Fruit fly (Drosophila melanogaster): ENCODE data around the gene Wnt5.

The Wnt5 gene

DNA sequence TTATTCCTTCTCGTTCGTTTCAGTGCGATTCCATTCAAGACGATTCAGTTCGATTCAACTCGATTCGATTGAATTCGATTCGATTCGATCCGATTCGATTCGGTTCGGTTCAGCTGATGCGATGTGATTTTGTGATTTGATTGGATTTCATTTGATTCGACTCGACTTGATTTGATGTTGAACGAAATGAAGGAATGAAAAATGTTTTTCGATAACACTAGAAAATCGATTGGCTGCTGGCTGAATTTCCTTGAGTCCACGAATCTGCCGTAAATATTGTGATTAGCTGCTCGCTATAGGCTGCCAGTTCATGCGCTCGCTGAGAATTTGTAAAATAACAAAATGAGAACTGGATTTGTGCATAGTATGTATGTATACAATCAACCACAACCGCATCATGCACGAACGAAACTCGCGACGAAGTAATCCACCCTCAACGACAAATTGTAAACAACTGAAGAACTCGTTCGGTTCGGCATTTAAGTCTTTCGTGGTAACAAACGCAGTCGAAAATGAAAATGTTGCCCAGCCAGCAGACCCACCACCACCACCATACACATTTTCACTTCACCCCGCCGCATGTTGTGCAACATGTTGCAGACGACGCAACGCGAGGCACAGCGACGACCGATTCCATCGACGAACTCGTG is at the start of gene Wnt5:
Gene Wnt5 (minus strand): TSS at position 458 of the 650 bp plus-strand sequence.
- TF ChIP-seq Eip75B (GFP tag; optimal IDR thresholded peaks at IDR 0.05) (no peak), dsx (GFP tag; optimal IDR thresholded peaks at IDR 0.05; ENCODE audit: poor library complexity, severe bottlenecking) (peak; percentile 42), salr (GFP tag; optimal IDR thresholded peaks at IDR 0.05) (no peak), pdm3 (GFP tag; optimal IDR thresholded peaks at IDR 0.05) (no peak), Eip78C (GFP tag) (peak; percentile 57), esn (GFP tag; optimal IDR thresholded peaks at IDR 0.05) (no peak), Lpt (GFP tag; optimal IDR thresholded peaks at IDR 0.05) (peak; percentile 23), CG10669 (GFP tag; optimal IDR thresholded peaks at IDR 0.05) (no peak), CG6854 (GFP tag; optimal IDR thresholded peaks at IDR 0.05) (peak; percentile 11), ss (GFP tag; optimal IDR thresholded peaks at IDR 0.05) (peak in 1 of 2 experiments; percentile 51), CG8119 (GFP tag; IDR thresholded peaks at IDR 0.05) (peak; percentile 43; the same call in 1 of the 3 replicates)

DNA sequence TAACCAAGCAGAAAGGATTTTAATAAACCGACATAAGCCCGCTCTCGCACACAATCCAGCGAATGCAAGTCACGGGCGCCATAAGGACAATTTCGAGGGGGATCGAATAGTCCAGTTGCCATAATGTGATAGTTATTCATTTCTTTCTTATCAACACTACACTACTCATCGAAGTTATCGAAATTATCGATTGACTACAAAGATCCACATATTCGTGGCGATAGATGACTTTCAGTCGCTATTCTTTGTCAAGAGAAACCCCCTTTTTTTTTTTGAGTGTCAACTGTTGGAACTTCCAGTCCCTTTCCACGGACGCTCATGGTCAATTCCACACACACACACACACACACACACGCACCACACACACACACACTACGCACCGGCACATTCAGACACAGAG is 49.4 kb upstream of the Wnt5 start:
- TF ChIP-seq CG6276 (GFP tag; optimal IDR thresholded peaks at IDR 0.05) = peak; percentile 28
- peak; percentile 90 for TF ChIP-seq CG31627 (GFP tag; optimal IDR thresholded peaks at IDR 0.05)
- TF ChIP-seq Eip78C (GFP tag) = peak; percentile 96
- TF ChIP-seq esn (GFP tag; optimal IDR thresholded peaks at IDR 0.05) = peak; percentile 86
- TF ChIP-seq Met (GFP tag; optimal IDR thresholded peaks at IDR 0.05) = peak; percentile 82
- TF ChIP-seq spab (GFP tag; optimal IDR thresholded peaks at IDR 0.05) = peak; percentile 83
- peak; percentile 88 for TF ChIP-seq lz (GFP tag; optimal IDR thresholded peaks at IDR 0.05)
- peak; percentile 80 for TF ChIP-seq CG8319 (GFP tag; optimal IDR thresholded peaks at IDR 0.05)
- peak; percentile 82 for TF ChIP-seq CG3032 (tag; optimal IDR thresholded peaks at IDR 0.05)
- peak; percentile 86 for TF ChIP-seq CG34406 (GFP tag; optimal IDR thresholded peaks at IDR 0.05)
- peak; percentile 89 for TF ChIP-seq CG7368 (GFP tag; optimal IDR thresholded peaks at IDR 0.05)
- TF ChIP-seq Sox14 (GFP tag; optimal IDR thresholded peaks at IDR 0.05) = peak; percentile 88
- TF ChIP-seq OdsH (GFP tag; optimal IDR thresholded peaks at IDR 0.05) = peak; percentile 88
- peak; percentile 89 for TF ChIP-seq Hr39 (GFP tag; optimal IDR thresholded peaks at IDR 0.05)
- TF ChIP-seq topi (GFP tag; optimal IDR thresholded peaks at IDR 0.05) = peak; percentile 86
- no peak for TF ChIP-seq CG11294 (GFP tag; IDR thresholded peaks at IDR 0.05)
- peak; percentile 84 for TF ChIP-seq Smox (GFP tag; optimal IDR thresholded peaks at IDR 0.05)
- peak; percentile 87 for TF ChIP-seq fd59A (GFP tag; optimal IDR thresholded peaks at IDR 0.05)
- peak; percentile 88 for TF ChIP-seq pdm3 (GFP tag; optimal IDR thresholded peaks at IDR 0.05)
- TF ChIP-seq CG11902 (GFP tag; optimal IDR thresholded peaks at IDR 0.05) = peak; percentile 90
- peak; percentile 71 for TF ChIP-seq CG11762 (GFP tag; optimal IDR thresholded peaks at IDR 0.05; ENCODE audit: insufficient read depth)
- TF ChIP-seq fd85E (GFP tag; optimal IDR thresholded peaks at IDR 0.05) = peak; percentile 65
- TF ChIP-seq fkh (GFP tag; optimal IDR thresholded peaks at IDR 0.05) = no peak
- TF ChIP-seq Sox102F (GFP tag; optimal IDR thresholded peaks at IDR 0.05) = peak; percentile 72
- peak; percentile 87 for TF ChIP-seq CG6808 (GFP tag; optimal IDR thresholded peaks at IDR 0.05)
- TF ChIP-seq CG15336 (GFP tag; IDR thresholded peaks at IDR 0.05) = peak; percentile 54
- peak; percentile 80 for TF ChIP-seq net (GFP tag; optimal IDR thresholded peaks at IDR 0.05)
- TF ChIP-seq CG10669 (GFP tag; optimal IDR thresholded peaks at IDR 0.05) = peak; percentile 87
- TF ChIP-seq dsx (GFP tag; optimal IDR thresholded peaks at IDR 0.05; ENCODE audit: poor library complexity, severe bottlenecking) = peak; percentile 70
- peak; percentile 40 for TF ChIP-seq Gug (GFP tag; IDR thresholded peaks at IDR 0.05)
- peak; percentile 87 for TF ChIP-seq svp (GFP tag)
- peak; percentile 43 for TF ChIP-seq vri (GFP tag; optimal IDR thresholded peaks at IDR 0.05)
- peak; percentile 81 for TF ChIP-seq Ets96B (tag; optimal IDR thresholded peaks at IDR 0.05)
- peak; percentile 52 to 80 for TF ChIP-seq salr (GFP tag; optimal IDR thresholded peaks at IDR 0.05)
- TF ChIP-seq acj6 (GFP tag; optimal IDR thresholded peaks at IDR 0.05) = peak; percentile 84
- peak; percentile 42 for TF ChIP-seq CG4318 (GFP tag; optimal IDR thresholded peaks at IDR 0.05)
- TF ChIP-seq achi (GFP tag; optimal IDR thresholded peaks at IDR 0.05) = peak; percentile 78
- TF ChIP-seq ss (GFP tag; optimal IDR thresholded peaks at IDR 0.05) = peak; percentile 80 to 88
- TF ChIP-seq Ets21C (GFP tag; optimal IDR thresholded peaks at IDR 0.05) = peak; percentile 89
- peak; percentile 46; the same call in 2 of the 3 replicates for TF ChIP-seq CG8119 (GFP tag; IDR thresholded peaks at IDR 0.05)
- TF ChIP-seq Hr4 (GFP tag; optimal IDR thresholded peaks at IDR 0.05) = peak; percentile 55
- no peak for TF ChIP-seq Eip93F (GFP tag; optimal IDR thresholded peaks at IDR 0.05)
- TF ChIP-seq Hr38 (GFP tag; optimal IDR thresholded peaks at IDR 0.05) = no peak
- TF ChIP-seq CG9139 (GFP tag; optimal IDR thresholded peaks at IDR 0.05) = peak; percentile 58

Measured in whole organism, prepupa.